Fruit fly (Drosophila melanogaster) Kc167 (cell line): Measurements from ENCODE around the gene CG14042.

ENCODE experiments used
- Myc ChIP-seq: fragments of >200 bp; optimal IDR thresholded peaks from 2 replicates; lab custom pipeline; 2017; ENCODE audit warnings: missing external identifiers
- Sin3A ChIP-seq: fragments of >200 bp; optimal IDR thresholded peaks from 2 replicates; lab custom pipeline; 2018; ENCODE audit warnings: missing external identifiers
- h ChIP-seq: fragments of >200 bp; optimal IDR thresholded peaks from 3 replicates; lab custom pipeline; 2018; ENCODE audit warnings: missing external identifiers
- insv ChIP-seq: fragments of >200 bp; optimal IDR thresholded peaks from 3 replicates; lab custom pipeline; 2018; ENCODE audit warnings: missing external identifiers
- psq ChIP-seq: fragments of >200 bp; optimal IDR thresholded peaks from 2 replicates; lab custom pipeline; 2017; ENCODE audit warnings: missing external identifiers
- ttk ChIP-seq: sonication (Bioruptor generic); optimal IDR thresholded peaks from 2 replicates; lab custom pipeline; 2017; ENCODE audit warnings: missing external identifiers

DNA sequence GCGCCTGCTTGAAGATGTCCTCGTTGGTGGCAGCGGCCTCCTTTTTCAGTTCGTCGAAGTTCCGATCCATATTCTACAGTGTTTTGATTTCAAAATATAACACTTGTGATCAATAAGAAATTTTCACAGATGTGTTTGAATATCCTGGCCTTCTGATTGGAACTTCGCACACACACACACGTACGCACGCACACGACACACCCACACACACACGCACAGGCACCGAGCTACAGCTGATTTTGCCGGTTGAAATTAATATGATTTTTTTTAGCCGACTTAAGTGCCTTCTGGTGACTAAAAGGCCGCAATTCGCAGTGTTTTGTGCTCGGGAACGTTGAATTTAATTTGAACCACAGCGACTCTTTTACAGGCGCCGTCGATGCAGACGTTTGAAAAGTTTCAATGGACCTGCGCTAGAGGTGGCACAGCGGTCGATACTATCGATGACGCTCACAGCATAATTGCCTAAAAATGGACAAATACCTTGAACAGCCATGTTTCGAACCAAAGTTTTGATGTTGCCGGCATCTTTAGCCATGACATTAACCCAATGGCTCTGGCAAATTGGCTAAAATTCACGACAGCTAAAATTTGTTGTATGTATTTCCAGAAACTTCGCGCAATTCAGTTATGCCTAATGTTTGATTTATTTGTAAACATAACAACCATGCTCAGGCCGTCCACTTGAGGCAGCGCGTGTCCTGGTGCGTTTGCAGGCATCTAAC, 28.0 kb upstream of the CG14042 start, which contains the start of gene Rtnl1:
- TF ChIP-seq h (lab: Kevin White, UChicago): no peak
- no peak for TF ChIP-seq psq (lab: Kevin White, UChicago)
- TF ChIP-seq Sin3A (lab: Kevin White, UChicago): no peak
- no peak for TF ChIP-seq insv (lab: Kevin White, UChicago)
- TF ChIP-seq Myc (lab: Kevin White, UChicago): no peak
- no peak for TF ChIP-seq ttk
